Worm (Caenorhabditis elegans) whole organism, young adult: Measurements from ENCODE around the gene T26G10.4.

Experiments used
- F10E7.11 ChIP-seq: sonication (generic microtip); optimal IDR thresholded peaks from 2 replicates; lab custom pipeline; 2017; ENCODE audit warnings: mild to moderate bottlenecking, missing genetic modification characterization, moderate library complexity, missing compliant biosample characterization
- Y53F4B.3 ChIP-seq: fragments of 200-800 bp; sonication (Bioruptor generic); IDR thresholded peaks from 2 replicates; pipeline ENCODE4 v1.3.6; 2022; ENCODE audit warnings: missing genetic modification reagents, missing genetic modification characterization, missing compliant biosample characterization
- ceh-40 ChIP-seq: fragments of 200-800 bp; sonication (Bioruptor generic); IDR thresholded peaks from 2 replicates; pipeline ENCODE4 v1.3.6; 2022; ENCODE audit warnings: missing genetic modification characterization, missing compliant biosample characterization
- efl-1 ChIP-seq: fragments of 150-350 bp; optimal IDR thresholded peaks from 2 replicates; lab custom pipeline; 2014; ENCODE audit warnings: missing biosample characterization, missing genetic modification reagents, missing genetic modification characterization
- egl-44 ChIP-seq: fragments of 200-800 bp; sonication (Bioruptor generic); IDR thresholded peaks from 2 replicates; pipeline ENCODE4 v1.3.6; 2022; ENCODE audit warnings: missing genetic modification reagents, missing genetic modification characterization, missing compliant biosample characterization
- him-1 ChIP-seq: sonication (generic microtip); optimal IDR thresholded peaks from 2 replicates; lab custom pipeline; 2016; ENCODE audit warnings: missing genotype, missing genetic modification reagents, missing genetic modification characterization, missing compliant biosample characterization
- madf-8 ChIP-seq: fragments of 200-800 bp; sonication (Bioruptor generic); conservative IDR thresholded peaks from 2 replicates; pipeline ENCODE4 v1.3.6; 2022; ENCODE audit warnings: missing genetic modification reagents, missing genetic modification characterization, missing compliant biosample characterization
- nhr-90 ChIP-seq: sonication (generic microtip); optimal IDR thresholded peaks from 2 replicates; lab custom pipeline; 2016; ENCODE audit warnings: missing genotype, mild to moderate bottlenecking, missing genetic modification characterization, missing compliant biosample characterization
- snpc-4 ChIP-seq, 5 experiments: fragments of 150-350 bp in 1 of 5; sonication (generic microtip) in 4 of 5; optimal IDR thresholded peaks; 2 replicates each; lab custom pipeline; 2014 to 2018; ENCODE audit warnings: missing genetic modification characterization in 5 of 5, missing biosample characterization in 3 of 5, antibody characterized with exemption in 2 of 5, mild to moderate bottlenecking in 2 of 5, missing compliant biosample characterization in 2 of 5, missing genotype in 2 of 5, moderate library complexity in 2 of 5, missing genetic modification reagents in 1 of 5
- tbp1 ChIP-seq: fragments of 200-800 bp; sonication (Bioruptor generic); optimal IDR thresholded peaks from 2 replicates; lab custom pipeline; 2018; ENCODE audit warnings: mild to moderate bottlenecking, missing genetic modification characterization, missing compliant biosample characterization
- unc-62 ChIP-seq: fragments of 150-350 bp; optimal IDR thresholded peaks from 2 replicates; lab custom pipeline; 2014; ENCODE audit warnings: missing biosample characterization, missing genetic modification reagents, missing genetic modification characterization
- ztf-26 ChIP-seq: sonication (generic microtip); optimal IDR thresholded peaks from 2 replicates; lab custom pipeline; 2017; ENCODE audit warnings: missing genetic modification characterization, missing compliant biosample characterization
- ztf-3 ChIP-seq: fragments of 200-800 bp; sonication (Bioruptor generic); optimal IDR thresholded peaks from 2 replicates; lab custom pipeline; 2018; ENCODE audit warnings: mild to moderate bottlenecking, missing genetic modification characterization, missing compliant biosample characterization

DNA sequence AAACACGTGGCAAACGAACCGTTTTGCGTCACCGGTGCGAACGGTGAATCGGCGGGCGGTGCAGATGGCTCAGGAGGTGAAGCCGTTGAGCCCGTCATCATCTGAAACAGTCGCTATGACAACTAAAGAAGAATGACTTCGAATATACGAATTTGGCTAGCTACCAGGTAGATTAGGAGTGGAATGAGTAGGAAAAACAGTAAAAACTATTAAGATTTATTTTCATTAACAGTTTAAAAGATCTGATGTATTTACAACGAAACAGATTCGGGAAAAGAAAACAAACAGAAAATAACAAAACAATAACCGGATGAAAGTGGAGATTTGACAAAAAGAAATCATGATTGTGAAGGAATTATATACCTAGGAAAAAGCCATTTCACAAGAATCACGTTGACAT, 33.6 kb downstream of the T26G10.4 start, which contains the start of gene F54C8.7:
- no peak for TF ChIP-seq efl-1 (GFP tag; lab: Kevin White, UChicago)
- TF ChIP-seq madf-8 = no peak
- no peak for TF ChIP-seq ceh-40 (GFP tag; lab: Robert Waterston, UW)
- TF ChIP-seq him-1 = no peak
- TF ChIP-seq ztf-3 (GFP tag; lab: Kevin White, UChicago) = no peak
- TF ChIP-seq unc-62 (GFP tag; lab: Kevin White, UChicago) = no peak
- TF ChIP-seq F10E7.11 (tag; lab: Kevin White, UChicago) = no peak
- no peak for TF ChIP-seq ztf-26 (tag; lab: Kevin White, UChicago)
- TF ChIP-seq nhr-90 (tag; lab: Kevin White, UChicago) = no peak
- TF ChIP-seq snpc-4 (GFP tag; optimal IDR thresholded peaks at IDR 0.05; lab: Kevin White, UChicago) = no peak
- TF ChIP-seq snpc-4 (tag; optimal IDR thresholded peaks at IDR 0.05; lab: Kevin White, UChicago) = no peak
- TF ChIP-seq tbp1 = no peak
- no peak for TF ChIP-seq egl-44 (GFP tag; lab: Robert Waterston, UW)
- no peak for TF ChIP-seq Y53F4B.3 (GFP tag; lab: Robert Waterston, UW)
